Fruit fly (Drosophila melanogaster): Measurements from ENCODE around the gene dsb.

dsb gene

dm6 chr3L:1876215-1876625 lies 33.8 kb downstream of the dsb start, which contains the start of gene dre4 (continued):
- TF ChIP-seq CG15336 (GFP tag; IDR thresholded peaks at IDR 0.05) (peak; percentile 76), CG8632 (GFP tag; optimal IDR thresholded peaks at IDR 0.05) (peak; percentile 50), CG32006 (GFP tag; optimal IDR thresholded peaks at IDR 0.05) (peak; percentile 60), CG34406 (GFP tag; optimal IDR thresholded peaks at IDR 0.05) (peak; percentile 42), CG6854 (GFP tag; optimal IDR thresholded peaks at IDR 0.05) (no peak), Met (GFP tag; optimal IDR thresholded peaks at IDR 0.05) (no peak), esn (GFP tag; optimal IDR thresholded peaks at IDR 0.05) (peak; percentile 69), Sox15 (GFP tag; optimal IDR thresholded peaks at IDR 0.05) (peak; percentile 26), Sox102F (GFP tag; optimal IDR thresholded peaks at IDR 0.05) (peak; percentile 59)

dm6 chr3L:1869719-1870118 lies 40.3 kb downstream of the dsb start, which contains the start of gene CG13924:
TSS of gene CG13924 (plus strand) at chr3L:1870019.
- TF ChIP-seq pdm3 (GFP tag; optimal IDR thresholded peaks at IDR 0.05), result no peak
- no peak for TF ChIP-seq svp (GFP tag)
- no peak for TF ChIP-seq Lpt (GFP tag; optimal IDR thresholded peaks at IDR 0.05)
- no peak for TF ChIP-seq CG8632 (GFP tag; optimal IDR thresholded peaks at IDR 0.05)
- TF ChIP-seq CG31627 (GFP tag; optimal IDR thresholded peaks at IDR 0.05), result no peak
- TF ChIP-seq Gug (GFP tag; IDR thresholded peaks at IDR 0.05), result no peak
- no peak for TF ChIP-seq cyc (GFP tag; optimal IDR thresholded peaks at IDR 0.05)
- TF ChIP-seq CG32006 (GFP tag; optimal IDR thresholded peaks at IDR 0.05), result no peak
- TF ChIP-seq Eip78C (GFP tag), result no peak
- TF ChIP-seq Ets96B (tag; optimal IDR thresholded peaks at IDR 0.05), result no peak
- no peak for TF ChIP-seq CG9139 (GFP tag; optimal IDR thresholded peaks at IDR 0.05)
- TF ChIP-seq CG3919 (GFP tag; optimal IDR thresholded peaks at IDR 0.05), result no peak
- no peak for TF ChIP-seq CG6808 (GFP tag; optimal IDR thresholded peaks at IDR 0.05)
- no peak for TF ChIP-seq CG11902 (GFP tag; optimal IDR thresholded peaks at IDR 0.05)
- TF ChIP-seq CG10669 (GFP tag; optimal IDR thresholded peaks at IDR 0.05), result no peak
- TF ChIP-seq eg (GFP tag; IDR thresholded peaks at IDR 0.05), result no peak

dm6 chr3L:1868841-1869240 lies 41.2 kb downstream of the dsb start:
- TF ChIP-seq CG15336 (GFP tag; IDR thresholded peaks at IDR 0.05) (peak; percentile 36; the same call in 1 of the 2 replicates), CG3032 (tag; optimal IDR thresholded peaks at IDR 0.05) (peak; percentile 23), Sox15 (GFP tag; optimal IDR thresholded peaks at IDR 0.05) (no peak), svp (GFP tag) (peak; percentile 73), CG8319 (GFP tag; optimal IDR thresholded peaks at IDR 0.05) (peak; percentile 21), lz (GFP tag; optimal IDR thresholded peaks at IDR 0.05) (peak; percentile 11), CG6808 (GFP tag; optimal IDR thresholded peaks at IDR 0.05) (no peak), CG6792 (GFP tag; optimal IDR thresholded peaks at IDR 0.05) (peak; percentile 6), fd85E (GFP tag; optimal IDR thresholded peaks at IDR 0.05) (no peak), CG10631 (GFP tag; optimal IDR thresholded peaks at IDR 0.05) (no peak), Blimp-1 (GFP tag; optimal IDR thresholded peaks at IDR 0.05) (no peak), CG11294 (GFP tag; IDR thresholded peaks at IDR 0.05) (peak; percentile 9; the same call in 1 of the 2 replicates), Lpt (GFP tag; optimal IDR thresholded peaks at IDR 0.05) (no peak), CG6163 (GFP tag; IDR thresholded peaks at IDR 0.05) (peak; percentile 67), Eip78C (GFP tag) (peak; percentile 65), dsx (GFP tag; optimal IDR thresholded peaks at IDR 0.05; ENCODE audit: poor library complexity, severe bottlenecking) (peak; percentile 0), Sox102F (GFP tag; optimal IDR thresholded peaks at IDR 0.05) (no peak), topi (GFP tag; optimal IDR thresholded peaks at IDR 0.05) (peak; percentile 32), pdm3 (GFP tag; optimal IDR thresholded peaks at IDR 0.05) (no peak), spab (GFP tag; optimal IDR thresholded peaks at IDR 0.05) (no peak), Ets21C (GFP tag; optimal IDR thresholded peaks at IDR 0.05) (no peak), eg (GFP tag; IDR thresholded peaks at IDR 0.05) (peak; percentile 64; the same call in 2 of the 3 replicates), Gug (GFP tag; IDR thresholded peaks at IDR 0.05) (peak; percentile 68), CG31627 (GFP tag; optimal IDR thresholded peaks at IDR 0.05) (peak; percentile 9), esn (GFP tag; optimal IDR thresholded peaks at IDR 0.05) (peak; percentile 37), CG8632 (GFP tag; optimal IDR thresholded peaks at IDR 0.05) (peak; percentile 32), acj6 (GFP tag; optimal IDR thresholded peaks at IDR 0.05) (no peak), CG8119 (GFP tag; IDR thresholded peaks at IDR 0.05) (peak; percentile 39; the same call in 2 of the 3 replicates), CG3919 (GFP tag; optimal IDR thresholded peaks at IDR 0.05) (no peak)
